Worm (Caenorhabditis elegans) whole organism, L2 larva: ENCODE data around the gene Y43C5A.2.

Source experiments
- C34F6.9 ChIP-seq: fragments of 150-350 bp; optimal IDR thresholded peaks from 2 replicates; lab custom pipeline; 2014; ENCODE audit warnings: missing biosample characterization, missing genetic modification characterization
- F13H6.1 ChIP-seq: sonication (generic microtip); optimal IDR thresholded peaks from 2 replicates; lab custom pipeline; 2016; ENCODE audit warnings: missing genetic modification characterization, missing compliant biosample characterization
- Y55F3AM.14 ChIP-seq: fragments of 200-800 bp; sonication (Bioruptor generic); optimal IDR thresholded peaks from 2 replicates; lab custom pipeline; 2018; ENCODE audit warnings: mild to moderate bottlenecking, missing genetic modification characterization, missing compliant biosample characterization
- alr-1 ChIP-seq: fragments of 150-350 bp; optimal IDR thresholded peaks from 2 replicates; lab custom pipeline; 2014; ENCODE audit warnings: missing biosample characterization, missing genetic modification characterization
- aly-2 ChIP-seq: fragments of 150-350 bp; optimal IDR thresholded peaks from 2 replicates; lab custom pipeline; 2014; ENCODE audit warnings: missing biosample characterization, missing genetic modification characterization
- ama-1 ChIP-seq: fragments of 150-350 bp; optimal IDR thresholded peaks from 2 replicates; lab custom pipeline; 2018; ENCODE audit warnings: inconsistent platforms
- blmp-1 ChIP-seq: sonication (generic microtip); optimal IDR thresholded peaks from 2 replicates; lab custom pipeline; 2017; ENCODE audit warnings: missing genetic modification characterization, mild to moderate bottlenecking, missing compliant biosample characterization, antibody characterized with exemption, moderate library complexity; ENCODE audit not compliant: insufficient read depth
- ceh-16 ChIP-seq: fragments of 150-350 bp; optimal IDR thresholded peaks from 2 replicates; lab custom pipeline; 2014; ENCODE audit warnings: missing biosample characterization, missing genetic modification characterization
- ceh-82 ChIP-seq: fragments of 150-350 bp; optimal IDR thresholded peaks from 2 replicates; lab custom pipeline; 2014; ENCODE audit warnings: missing biosample characterization, missing genetic modification characterization
- crh-2 ChIP-seq: sonication (generic microtip); optimal IDR thresholded peaks from 2 replicates; lab custom pipeline; 2017; ENCODE audit warnings: missing biosample characterization, missing genetic modification characterization
- dmd-4 ChIP-seq: sonication (generic microtip); optimal IDR thresholded peaks from 2 replicates; lab custom pipeline; 2017; ENCODE audit warnings: missing biosample characterization, missing genetic modification characterization
- egl-27 ChIP-seq: sonication (generic microtip); optimal IDR thresholded peaks from 3 replicates; lab custom pipeline; 2017; ENCODE audit warnings: missing biosample characterization, missing genetic modification reagents, missing genetic modification characterization
- elt-3 ChIP-seq: sonication (generic microtip); optimal IDR thresholded peaks from 2 replicates; lab custom pipeline; 2017; ENCODE audit warnings: missing biosample characterization, missing genetic modification characterization
- fos-1 ChIP-seq: fragments of 150-350 bp; optimal IDR thresholded peaks from 2 replicates; lab custom pipeline; 2014; ENCODE audit warnings: missing biosample characterization, missing genetic modification characterization
- lin-11 ChIP-seq: fragments of 150-350 bp; sonication (generic microtip); optimal IDR thresholded peaks from 2 replicates; lab custom pipeline; 2014; ENCODE audit warnings: missing biosample characterization, missing genetic modification characterization, inconsistent platforms, mixed read lengths
- lin-39 ChIP-seq: fragments of 150-350 bp; optimal IDR thresholded peaks from 2 replicates; lab custom pipeline; 2014; ENCODE audit warnings: missing biosample characterization, missing genetic modification reagents, missing genetic modification characterization
- mbf-1 ChIP-seq: sonication (generic microtip); optimal IDR thresholded peaks from 2 replicates; lab custom pipeline; 2017; ENCODE audit warnings: missing biosample characterization, missing genetic modification characterization
- mdl-1 ChIP-seq, 2 experiments: fragments of 150-350 bp in 1 of 2; sonication (generic microtip) in 1 of 2; optimal IDR thresholded peaks; 2 replicates each; lab custom pipeline; 2017; ENCODE audit warnings: missing biosample characterization in 2 of 2, missing genetic modification characterization in 2 of 2
- nhr-10 ChIP-seq: sonication (generic microtip); optimal IDR thresholded peaks from 2 replicates; lab custom pipeline; 2017; ENCODE audit warnings: missing biosample characterization, missing genetic modification characterization
- nhr-12 ChIP-seq: fragments of 150-350 bp; optimal IDR thresholded peaks from 2 replicates; lab custom pipeline; 2014; ENCODE audit warnings: missing biosample characterization, missing genetic modification characterization
- nhr-129 ChIP-seq: fragments of 150-350 bp; optimal IDR thresholded peaks from 2 replicates; lab custom pipeline; 2014; ENCODE audit warnings: missing biosample characterization, missing genetic modification characterization
- nhr-23 ChIP-seq: fragments of 150-350 bp; optimal IDR thresholded peaks from 2 replicates; lab custom pipeline; 2014; ENCODE audit warnings: missing biosample characterization, missing genetic modification reagents, missing genetic modification characterization
- nhr-25 ChIP-seq: fragments of 150-350 bp; sonication (generic microtip); optimal IDR thresholded peaks from 3 replicates; lab custom pipeline; 2014; ENCODE audit warnings: missing biosample characterization, missing genetic modification characterization
- nhr-6 ChIP-seq: fragments of 150-350 bp; optimal IDR thresholded peaks from 2 replicates; lab custom pipeline; 2014; ENCODE audit warnings: missing biosample characterization, missing genetic modification characterization
- peb-1 ChIP-seq: fragments of 150-350 bp; optimal IDR thresholded peaks from 2 replicates; lab custom pipeline; 2014; ENCODE audit warnings: missing biosample characterization, missing genetic modification characterization
- sem-4 ChIP-seq: fragments of 150-350 bp; optimal IDR thresholded peaks from 2 replicates; lab custom pipeline; 2014; ENCODE audit warnings: missing biosample characterization, missing genetic modification reagents, missing genetic modification characterization
- skn-1 ChIP-seq: sonication (generic microtip); optimal IDR thresholded peaks from 2 replicates; lab custom pipeline; 2017; ENCODE audit warnings: missing biosample characterization, missing genetic modification characterization
- snpc-4 ChIP-seq: fragments of 150-350 bp; optimal IDR thresholded peaks from 2 replicates; lab custom pipeline; 2014; ENCODE audit warnings: missing biosample characterization, missing genetic modification characterization
- unc-39 ChIP-seq: fragments of 150-350 bp; optimal IDR thresholded peaks from 2 replicates; lab custom pipeline; 2014; ENCODE audit warnings: missing biosample characterization, missing genetic modification characterization
- unc-55 ChIP-seq: fragments of 150-350 bp; sonication (generic microtip); optimal IDR thresholded peaks from 3 replicates; lab custom pipeline; 2014; ENCODE audit warnings: missing biosample characterization, missing genetic modification reagents, missing genetic modification characterization
- zag-1 ChIP-seq: fragments of 150-350 bp; optimal IDR thresholded peaks from 2 replicates; lab custom pipeline; 2014; ENCODE audit warnings: missing biosample characterization, missing genetic modification characterization
- ztf-1 ChIP-seq: fragments of 200-800 bp; sonication (Bioruptor generic); conservative IDR thresholded peaks from 2 replicates; pipeline ENCODE4 v1.3.6; 2022; ENCODE audit warnings: missing genetic modification characterization, missing compliant biosample characterization
- ztf-4 ChIP-seq: fragments of 150-350 bp; optimal IDR thresholded peaks from 2 replicates; lab custom pipeline; 2014; ENCODE audit warnings: missing biosample characterization, missing genetic modification characterization

The Y43C5A.2 gene

ce11 chrIV:10286655-10287054 lies 17.0 kb downstream of the Y43C5A.2 start, which contains the start of gene ebax-1:
Gene ebax-1 (plus strand): TSS chrIV:10286955.
- TF ChIP-seq ceh-16 (no peak), unc-55 (GFP tag; lab: Kevin White, UChicago) (no peak), ama-1 (lab: Kevin White, UChicago) (no peak), nhr-6 (tag; lab: Kevin White, UChicago) (no peak), alr-1 (tag; lab: Kevin White, UChicago) (no peak)

ce11 chrIV:10288575-10288974 lies 18.9 kb downstream of the Y43C5A.2 start:
- TF ChIP-seq peb-1 (tag; lab: Kevin White, UChicago) (no peak), F13H6.1 (tag; lab: Kevin White, UChicago) (no peak), lin-39 (no peak), mbf-1 (tag; lab: Kevin White, UChicago) (no peak), nhr-10 (tag; lab: Kevin White, UChicago) (no peak), ztf-1 (GFP tag; lab: Robert Waterston, UW) (no peak)

- TF ChIP-seq lin-39, result no peak
- no peak for TF ChIP-seq snpc-4 (tag; lab: Kevin White, UChicago)
- TF ChIP-seq nhr-23 (tag; lab: Kevin White, UChicago), result no peak
- no peak for TF ChIP-seq fos-1 (tag; lab: Kevin White, UChicago)
- no peak for TF ChIP-seq zag-1 (tag; lab: Kevin White, UChicago)
These were observed 24.3 kb downstream of the Y43C5A.2 start, which contains the start of gene R09E10.6 for ce11 chrIV:10294030-10294429. Gene R09E10.6 (minus strand): TSS chrIV:10294130.

- no peak for TF ChIP-seq mdl-1 (tag; optimal IDR thresholded peaks at IDR 0.05; lab: Kevin White, UChicago)
- no peak for TF ChIP-seq ceh-16
- TF ChIP-seq ztf-4, result peak; percentile 47
- no peak for TF ChIP-seq lin-11 (tag; lab: Kevin White, UChicago)
These were observed 25.4 kb downstream of the Y43C5A.2 start, which contains the start of gene R09E10.13 for ce11 chrIV:10295084-10295483. Gene R09E10.13 (minus strand): TSS chrIV:10295144.

- no peak for TF ChIP-seq blmp-1 (tag; lab: Kevin White, UChicago)
- no peak for TF ChIP-seq peb-1 (tag; lab: Kevin White, UChicago)
- TF ChIP-seq sem-4 (tag; lab: Kevin White, UChicago), result no peak
- no peak for TF ChIP-seq Y55F3AM.14 (GFP tag; lab: Kevin White, UChicago)
- no peak for TF ChIP-seq snpc-4 (tag; lab: Kevin White, UChicago)
- TF ChIP-seq F13H6.1 (tag; lab: Kevin White, UChicago), result no peak
- TF ChIP-seq egl-27 (tag; lab: Kevin White, UChicago), result no peak
These were observed 26.4 kb downstream of the Y43C5A.2 start for ce11 chrIV:10296036-10296435.

- TF ChIP-seq nhr-12 (tag; lab: Kevin White, UChicago), result no peak
- no peak for TF ChIP-seq unc-39
- no peak for TF ChIP-seq dmd-4
- no peak for TF ChIP-seq zag-1 (tag; lab: Kevin White, UChicago)
- TF ChIP-seq crh-2 (tag; lab: Kevin White, UChicago), result no peak
- no peak for TF ChIP-seq alr-1 (tag; lab: Kevin White, UChicago)
- TF ChIP-seq skn-1 (tag; lab: Kevin White, UChicago), result no peak
- no peak for TF ChIP-seq snpc-4 (tag; lab: Kevin White, UChicago)
- TF ChIP-seq egl-27 (tag; lab: Kevin White, UChicago), result no peak
- no peak for TF ChIP-seq ceh-82 (tag; lab: Kevin White, UChicago)
- TF ChIP-seq blmp-1 (tag; lab: Kevin White, UChicago), result no peak
- TF ChIP-seq aly-2, result no peak
- TF ChIP-seq nhr-10 (tag; lab: Kevin White, UChicago), result no peak
- TF ChIP-seq sem-4 (tag; lab: Kevin White, UChicago), result no peak
These were observed 32.5 kb downstream of the Y43C5A.2 start, which contains the start of gene R09E10.5 for ce11 chrIV:10302203-10302602. Gene R09E10.5 (minus strand): TSS chrIV:10302303.

ce11 chrIV:10304383-10304782 lies 34.7 kb downstream of the Y43C5A.2 start:
- no peak for TF ChIP-seq C34F6.9 (tag; lab: Kevin White, UChicago)
- TF ChIP-seq unc-55 (GFP tag; lab: Kevin White, UChicago), result no peak
- TF ChIP-seq mdl-1 (tag; optimal IDR thresholded peaks at IDR 0.05; lab: Kevin White, UChicago), result no peak
- no peak for TF ChIP-seq egl-27 (tag; lab: Kevin White, UChicago)
- TF ChIP-seq nhr-23 (tag; lab: Kevin White, UChicago), result no peak
- TF ChIP-seq aly-2, result no peak
- TF ChIP-seq ztf-4, result no peak
- TF ChIP-seq nhr-129 (tag; lab: Kevin White, UChicago), result no peak
- TF ChIP-seq nhr-25 (tag; lab: Kevin White, UChicago), result no peak
- no peak for TF ChIP-seq elt-3 (tag; lab: Kevin White, UChicago)
